Worm (Caenorhabditis elegans): ENCODE measurements around the gene W02B12.11.
A peak's percentile ranks its signal among the peaks of the same experiment; 100 is the strongest.

The W02B12.11 gene

DNA sequence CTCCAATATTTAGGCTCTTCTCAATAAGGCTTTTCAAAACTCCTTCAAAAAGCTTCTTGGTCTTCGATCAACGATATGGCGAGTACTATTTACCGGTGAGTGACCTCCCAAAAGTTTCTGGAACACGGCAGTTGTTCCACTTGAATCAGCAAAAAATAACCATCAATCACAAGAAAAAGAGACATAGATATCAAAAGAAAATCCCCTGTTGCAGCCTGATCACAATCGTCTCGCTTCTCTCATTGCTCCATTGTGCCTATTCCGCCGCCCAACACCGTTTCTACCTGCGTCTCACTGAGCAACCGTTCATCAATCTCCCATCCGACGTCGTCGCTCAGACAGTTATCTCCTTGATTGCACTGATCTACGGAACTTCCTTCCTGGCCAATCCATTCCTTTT is 23.1 kb downstream of the W02B12.11 start, which contains the start of gene emc-5:
Gene emc-5 (plus strand): TSS at position 14 of the 400 bp plus-strand sequence.
- TF ChIP-seq lsy-2 (tag; optimal IDR thresholded peaks at IDR 0.05) (peak in 1 of 2 experiments; percentile 15), madf-5 (GFP tag; IDR thresholded peaks at IDR 0.05) (no peak), daf-8 (GFP tag; IDR thresholded peaks at IDR 0.05) (no peak), mes-2 (tag; optimal IDR thresholded peaks at IDR 0.05; ENCODE audit: poor library complexity, severe bottlenecking) (peak; percentile 29), daf-16 (GFP tag; optimal IDR thresholded peaks at IDR 0.05) (peak in 1 of 2 experiments; percentile 43), daf-16 (tag; optimal IDR thresholded peaks at IDR 0.05) (no peak)

DNA sequence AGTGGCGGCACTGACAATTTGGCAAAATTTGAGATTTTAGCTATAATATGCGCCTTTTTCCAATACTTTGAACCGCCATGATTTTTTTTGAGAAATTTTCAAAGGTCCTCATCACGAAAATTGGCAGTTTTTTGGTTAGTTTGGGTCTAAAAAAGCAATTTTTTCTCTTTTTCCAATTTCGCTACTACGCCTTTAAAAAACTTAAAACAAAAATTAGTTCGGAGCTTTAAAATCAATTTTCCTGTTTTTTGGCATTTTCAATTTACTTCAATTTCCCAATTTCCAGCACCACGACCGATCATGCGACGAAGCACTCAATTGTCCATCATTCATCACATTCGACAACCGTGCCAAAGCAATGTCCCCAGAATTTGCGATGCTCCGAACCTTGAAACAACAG is 23.7 kb downstream of the W02B12.11 start, which contains the start of gene B0334.5:
Gene B0334.5 (plus strand): TSS at position 301 of the 400 bp plus-strand sequence.
- TF ChIP-seq nhr-28 (tag; optimal IDR thresholded peaks at IDR 0.05) (no peak), unc-62 (GFP tag; optimal IDR thresholded peaks at IDR 0.05 in 1 of 2) (peak in 1 of 2 experiments; percentile 81), unc-62 (tag; optimal IDR thresholded peaks at IDR 0.05) (no peak)

DNA sequence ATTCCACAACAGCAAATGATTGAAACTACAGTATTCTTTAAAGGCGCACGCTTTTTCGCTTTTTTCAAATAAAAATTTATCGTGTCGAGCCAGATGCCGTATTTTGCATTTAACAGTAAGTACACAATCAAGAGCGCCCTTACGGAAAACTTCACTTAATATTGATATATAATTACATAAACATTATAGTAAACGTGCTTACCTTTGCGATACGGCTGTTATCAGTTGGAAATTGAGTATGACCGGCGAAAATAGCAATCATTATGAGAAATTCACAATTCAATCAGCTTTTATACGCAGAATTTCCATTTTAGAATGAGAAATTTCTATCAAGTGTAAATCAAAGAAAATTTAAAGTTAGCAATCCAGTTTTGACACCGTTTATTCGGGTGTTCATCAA is 26.5 kb downstream of the W02B12.11 start, which contains the start of gene B0334.20:
Gene B0334.20 (minus strand): TSS at position 262 of the 400 bp plus-strand sequence.
- no peak for TF ChIP-seq nhr-111 (GFP tag; optimal IDR thresholded peaks at IDR 0.05)
- no peak for TF ChIP-seq daf-19 (GFP tag; conservative IDR thresholded peaks at IDR 0.05)
- TF ChIP-seq hlh-11 (tag; optimal IDR thresholded peaks at IDR 0.05): no peak
- no peak for TF ChIP-seq lin-13 (GFP tag; optimal IDR thresholded peaks at IDR 0.05)
- peak; percentile 46 for TF ChIP-seq pqm-1 (tag; optimal IDR thresholded peaks at IDR 0.05)
- TF ChIP-seq cey-2 (tag; optimal IDR thresholded peaks at IDR 0.05; ENCODE audit: borderline replicate concordance, insufficient read depth): no peak
- TF ChIP-seq hif-1 (tag; optimal IDR thresholded peaks at IDR 0.05): no peak
- no peak for TF ChIP-seq saeg-2 (GFP tag; IDR thresholded peaks at IDR 0.05)
- no peak for TF ChIP-seq aha-1 (tag)
- no peak for TF ChIP-seq unc-130 (GFP tag; optimal IDR thresholded peaks at IDR 0.05)
- TF ChIP-seq ces-1 (GFP tag; optimal IDR thresholded peaks at IDR 0.05): no peak
- no peak for TF ChIP-seq mep-1 (tag; optimal IDR thresholded peaks at IDR 0.05)
- no peak for TF ChIP-seq dve-1 (tag; optimal IDR thresholded peaks at IDR 0.05; ENCODE audit: insufficient read depth)
- TF ChIP-seq Y75B8A.6 (GFP tag; IDR thresholded peaks at IDR 0.05): no peak
- TF ChIP-seq zip-11 (GFP tag; IDR thresholded peaks at IDR 0.05): no peak
- no peak for TF ChIP-seq snpc-4 (tag; optimal IDR thresholded peaks at IDR 0.05)
- no peak for TF ChIP-seq pha-4 (GFP tag; IDR thresholded peaks at IDR 0.05)
- no peak for TF ChIP-seq pha-4 (tag; optimal IDR thresholded peaks at IDR 0.05)
- TF ChIP-seq mdt-29 (GFP tag; IDR thresholded peaks at IDR 0.05): no peak
- TF ChIP-seq hlh-30 (tag; optimal IDR thresholded peaks at IDR 0.05; ENCODE audit: insufficient read depth): no peak
- no peak for TF ChIP-seq lir-3 (tag; optimal IDR thresholded peaks at IDR 0.05)
- TF ChIP-seq php-3 (GFP tag; IDR thresholded peaks at IDR 0.05): peak; percentile 42; the same call in 1 of the 2 replicates
- TF ChIP-seq daf-12 (tag; optimal IDR thresholded peaks at IDR 0.05): no peak
- TF ChIP-seq nhr-11 (tag; optimal IDR thresholded peaks at IDR 0.05): no peak
- no peak for TF ChIP-seq lim-7 (GFP tag; IDR thresholded peaks at IDR 0.05)
- TF ChIP-seq nhr-28 (tag; optimal IDR thresholded peaks at IDR 0.05): peak; percentile 81
- no peak for TF ChIP-seq daf-16 (GFP tag; optimal IDR thresholded peaks at IDR 0.05)
- TF ChIP-seq daf-16 (tag; optimal IDR thresholded peaks at IDR 0.05): peak; percentile 62
- no peak for TF ChIP-seq zip-2 (tag; optimal IDR thresholded peaks at IDR 0.05)
- no peak for TF ChIP-seq sdz-12 (GFP tag; optimal IDR thresholded peaks at IDR 0.05)
- TF ChIP-seq vab-7 (GFP tag; IDR thresholded peaks at IDR 0.05): no peak
- no peak for TF ChIP-seq fos-1 (tag; optimal IDR thresholded peaks at IDR 0.05)
- TF ChIP-seq snpc-1.2 (GFP tag; IDR thresholded peaks at IDR 0.05): no peak
- no peak for TF ChIP-seq ceh-62 (tag; optimal IDR thresholded peaks at IDR 0.05)
- TF ChIP-seq mes-2 (tag; optimal IDR thresholded peaks at IDR 0.05; ENCODE audit: poor library complexity, severe bottlenecking): no peak
